Worm (Caenorhabditis elegans) whole organism, dauer: ENCODE results near the gene srh-8.

Source experiments
- unc-62 ChIP-seq: sonication (generic microtip); optimal IDR thresholded peaks from 2 replicates; lab custom pipeline; 2017; ENCODE audit warnings: missing biosample characterization, missing genetic modification reagents, missing genetic modification characterization

srh-8 gene

DNA sequence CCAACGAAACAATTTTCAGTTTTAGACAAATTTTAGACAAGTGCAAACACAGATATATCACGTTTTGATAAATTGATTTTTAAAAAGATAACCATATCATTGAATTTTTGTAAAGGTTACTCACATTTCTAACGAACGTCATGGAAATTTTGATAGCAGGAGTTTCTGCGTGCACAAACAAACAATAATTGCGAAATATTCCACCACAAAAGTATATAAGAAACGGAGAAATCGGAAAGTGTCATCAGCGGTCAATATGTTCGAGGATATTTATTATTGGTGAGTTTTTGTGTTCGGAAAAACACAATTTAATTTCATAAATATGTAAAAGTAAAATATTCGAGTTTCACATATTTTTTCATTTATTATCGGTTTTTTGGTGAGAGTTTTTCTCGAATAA lies 29.0 kb downstream of the srh-8 start, which contains the start of gene C49G7.7:
Gene C49G7.7 (plus strand): TSS at position 174 of the 400 bp plus-strand sequence.
- no peak for TF ChIP-seq unc-62 (GFP tag; lab: Kevin White, UChicago)

- TF ChIP-seq unc-62 (GFP tag; lab: Kevin White, UChicago): no peak
These were observed 30.5 kb downstream of the srh-8 start, which contains the start of gene C49G7.13 for ce11 chrV:4035811-4036210. Gene C49G7.13 (plus strand): TSS chrV:4036111.

DNA sequence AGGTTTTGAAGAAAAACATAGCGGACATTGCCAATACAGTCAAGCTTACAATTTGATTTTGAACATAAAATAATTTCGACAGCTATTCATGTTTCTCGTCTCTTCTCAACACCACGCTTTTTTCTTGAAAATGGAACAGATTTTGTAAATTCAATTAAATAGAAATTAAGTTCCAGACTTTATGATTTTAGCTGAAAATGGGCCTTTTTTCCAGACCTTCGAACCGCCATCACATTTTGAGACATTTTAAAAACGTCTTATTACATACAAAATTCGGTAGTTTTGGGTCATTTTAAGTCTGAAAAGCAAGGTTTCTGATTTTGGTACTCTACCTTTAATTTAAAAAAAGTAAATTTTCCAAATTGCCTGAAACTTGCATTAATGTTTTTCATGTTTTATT lies 32.8 kb downstream of the srh-8 start, which contains the start of gene C49G7.12:
Gene C49G7.12 (plus strand): TSS at position 301 of the 400 bp plus-strand sequence.
- TF ChIP-seq unc-62 (GFP tag; lab: Kevin White, UChicago): no peak

DNA sequence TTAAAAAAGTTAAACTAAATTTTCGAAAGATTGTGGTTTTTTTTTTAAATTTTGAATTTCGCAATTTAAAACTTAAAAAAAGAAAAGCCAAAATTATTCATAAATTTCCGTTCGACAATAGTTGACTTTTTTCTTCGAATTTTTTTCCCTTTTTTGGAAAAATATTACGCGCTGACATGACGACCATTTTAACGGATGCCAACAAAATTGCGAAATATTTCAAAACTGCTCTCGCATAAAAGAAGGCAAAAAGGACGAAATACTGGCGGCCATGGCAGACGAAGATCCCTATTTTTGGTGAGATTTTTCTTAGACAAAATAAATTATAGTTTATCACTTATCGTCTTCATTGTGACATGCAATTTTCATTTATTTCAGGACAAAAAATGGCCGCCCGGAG lies 33.2 kb downstream of the srh-8 start:
- TF ChIP-seq unc-62 (GFP tag; lab: Kevin White, UChicago): no peak

DNA sequence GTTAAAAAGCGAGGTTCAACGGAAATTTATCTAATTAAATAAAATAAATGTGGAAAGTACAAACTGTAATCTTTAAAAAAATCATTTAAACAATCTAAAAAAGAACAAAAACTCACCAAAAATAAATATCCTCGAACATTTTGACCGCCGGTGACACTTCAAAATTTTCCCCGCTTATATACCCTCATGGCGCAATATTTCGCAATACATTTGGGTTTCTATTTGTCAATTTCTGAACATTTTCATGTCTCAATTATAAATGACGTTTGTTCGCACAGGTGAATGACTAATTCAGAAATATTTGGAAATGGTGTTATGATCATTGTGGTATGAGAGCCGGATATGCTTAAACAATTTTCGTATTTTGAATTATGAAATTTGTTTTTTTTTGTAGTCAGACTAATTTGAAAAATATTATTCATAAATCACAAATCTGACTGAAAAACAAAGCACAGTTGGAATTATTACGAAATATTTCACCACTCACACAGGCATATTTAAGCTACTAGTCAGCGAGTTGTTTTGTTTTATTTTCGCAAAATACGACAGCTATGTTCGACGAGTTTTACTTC lies 36.6 kb downstream of the srh-8 start, which contains the start of the genes C49G7.10 and irg-2:
Gene C49G7.10 (minus strand): TSS at position 169 of the 572 bp plus-strand sequence.
Gene irg-2 (plus strand): TSS at position 329 of the 572 bp plus-strand sequence.
- no peak for TF ChIP-seq unc-62 (GFP tag; lab: Kevin White, UChicago)

- no peak for TF ChIP-seq unc-62 (GFP tag; lab: Kevin White, UChicago)
These were observed 38.3 kb downstream of the srh-8 start, which contains the start of gene phat-3 for ce11 chrV:4043632-4044031. Gene phat-3 (plus strand): TSS chrV:4043932.

ce11 chrV:4046122-4046521 lies 40.8 kb downstream of the srh-8 start, which contains the start of gene phat-7:
Gene phat-7 (plus strand): TSS chrV:4046422.
- TF ChIP-seq unc-62 (GFP tag; lab: Kevin White, UChicago): no peak

ce11 chrV:4047541-4047940 lies 42.2 kb downstream of the srh-8 start, which contains the start of gene srh-169:
Gene srh-169 (plus strand): TSS chrV:4047841.
- TF ChIP-seq unc-62 (GFP tag; lab: Kevin White, UChicago): no peak

DNA sequence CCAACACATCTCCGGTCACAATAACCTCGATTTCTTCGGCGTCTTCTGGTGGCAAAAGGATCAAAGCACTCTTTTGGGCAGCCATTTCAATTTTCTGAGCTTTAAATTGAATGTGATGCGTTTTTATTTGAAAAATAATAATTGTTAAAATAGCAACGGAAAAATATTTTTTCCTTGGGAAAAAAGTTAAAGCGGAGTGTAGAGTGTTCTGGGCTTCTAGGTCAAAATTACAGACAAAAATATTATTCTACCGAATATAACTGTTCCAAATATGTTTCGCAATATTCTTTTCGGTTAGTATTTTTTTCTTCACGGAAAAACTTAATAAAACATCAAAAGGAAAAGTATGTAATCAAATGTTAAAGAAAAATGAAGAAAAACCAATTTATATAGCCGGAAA lies 49.7 kb downstream of the srh-8 start, which contains the start of gene djr-1.2:
Gene djr-1.2 (minus strand): TSS at position 101 of the 400 bp plus-strand sequence.
- no peak for TF ChIP-seq unc-62 (GFP tag; lab: Kevin White, UChicago)

DNA sequence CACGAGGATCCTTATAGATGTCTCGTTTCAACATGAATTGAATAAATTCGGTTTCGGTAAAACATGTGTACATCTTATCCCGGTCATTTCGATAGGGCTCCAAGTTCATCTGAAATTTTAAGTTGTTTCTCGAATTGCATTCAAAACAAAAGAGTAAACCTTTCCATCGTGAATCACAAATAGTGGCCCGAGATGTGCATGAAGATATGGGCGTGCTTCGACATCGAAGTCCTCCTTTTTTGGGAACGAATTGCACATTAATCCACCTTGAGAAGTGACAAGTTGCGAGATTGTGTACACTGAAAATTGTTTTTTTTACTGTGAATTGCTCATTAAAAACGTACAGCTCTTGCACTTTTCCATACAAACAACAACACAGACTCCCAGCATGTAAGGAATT lies 50.9 kb downstream of the srh-8 start:
- no peak for TF ChIP-seq unc-62 (GFP tag; lab: Kevin White, UChicago)
